Worm (Caenorhabditis elegans) whole organism, L2 larva: ENCODE data around the gene C04F6.9.

Experiments used
- alr-1 ChIP-seq: fragments of 150-350 bp; optimal IDR thresholded peaks from 2 replicates; lab custom pipeline; 2014; ENCODE audit warnings: missing biosample characterization, missing genetic modification characterization
- ama-1 ChIP-seq: fragments of 150-350 bp; optimal IDR thresholded peaks from 2 replicates; lab custom pipeline; 2018; ENCODE audit warnings: inconsistent platforms
- elt-3 ChIP-seq: sonication (generic microtip); optimal IDR thresholded peaks from 2 replicates; lab custom pipeline; 2017; ENCODE audit warnings: missing biosample characterization, missing genetic modification characterization
- fos-1 ChIP-seq: fragments of 150-350 bp; optimal IDR thresholded peaks from 2 replicates; lab custom pipeline; 2014; ENCODE audit warnings: missing biosample characterization, missing genetic modification characterization
- lin-13 ChIP-seq: fragments of 150-350 bp; optimal IDR thresholded peaks from 2 replicates; lab custom pipeline; 2014; ENCODE audit warnings: missing biosample characterization, missing genetic modification reagents, missing genetic modification characterization
- lin-39 ChIP-seq: fragments of 150-350 bp; optimal IDR thresholded peaks from 2 replicates; lab custom pipeline; 2014; ENCODE audit warnings: missing biosample characterization, missing genetic modification reagents, missing genetic modification characterization
- mab-5 ChIP-seq: fragments of 150-350 bp; optimal IDR thresholded peaks from 2 replicates; lab custom pipeline; 2014; ENCODE audit warnings: missing biosample characterization, missing genetic modification characterization
- mdl-1 ChIP-seq, 2 experiments: fragments of 150-350 bp in 1 of 2; sonication (generic microtip) in 1 of 2; optimal IDR thresholded peaks; 2 replicates each; lab custom pipeline; 2017; ENCODE audit warnings: missing biosample characterization in 2 of 2, missing genetic modification characterization in 2 of 2
- snpc-4 ChIP-seq: fragments of 150-350 bp; optimal IDR thresholded peaks from 2 replicates; lab custom pipeline; 2014; ENCODE audit warnings: missing biosample characterization, missing genetic modification characterization
- unc-39 ChIP-seq: fragments of 150-350 bp; optimal IDR thresholded peaks from 2 replicates; lab custom pipeline; 2014; ENCODE audit warnings: missing biosample characterization, missing genetic modification characterization
- unc-62 ChIP-seq: fragments of 150-350 bp; optimal IDR thresholded peaks from 2 replicates; lab custom pipeline; 2014; ENCODE audit warnings: missing biosample characterization, missing genetic modification reagents, missing genetic modification characterization
- ztf-4 ChIP-seq: fragments of 150-350 bp; optimal IDR thresholded peaks from 2 replicates; lab custom pipeline; 2014; ENCODE audit warnings: missing biosample characterization, missing genetic modification characterization

ce11 chrX:3380167-3380566 lies 21.6 kb upstream of the C04F6.9 start, which contains the start of gene ZK563.7:
- TF ChIP-seq unc-39: no peak
- no peak for TF ChIP-seq lin-39 (tag; lab: Kevin White, UChicago)
- TF ChIP-seq alr-1 (tag; lab: Kevin White, UChicago): no peak
- no peak for TF ChIP-seq mab-5 (tag; lab: Kevin White, UChicago)
- no peak for TF ChIP-seq elt-3 (tag; lab: Kevin White, UChicago)
- TF ChIP-seq snpc-4: no peak
- TF ChIP-seq fos-1 (tag; lab: Kevin White, UChicago): no peak
- no peak for TF ChIP-seq mdl-1 (tag; optimal IDR thresholded peaks at IDR 0.05; lab: Kevin White, UChicago)
- no peak for TF ChIP-seq lin-13 (GFP tag; lab: Kevin White, UChicago)
- no peak for TF ChIP-seq unc-62 (GFP tag; lab: Kevin White, UChicago)
- TF ChIP-seq ztf-4: no peak
- no peak for TF ChIP-seq ama-1 (lab: Kevin White, UChicago)
